Fruit fly (Drosophila melanogaster): Measurements from ENCODE around the gene CG3792.

Gene CG3792

DNA sequence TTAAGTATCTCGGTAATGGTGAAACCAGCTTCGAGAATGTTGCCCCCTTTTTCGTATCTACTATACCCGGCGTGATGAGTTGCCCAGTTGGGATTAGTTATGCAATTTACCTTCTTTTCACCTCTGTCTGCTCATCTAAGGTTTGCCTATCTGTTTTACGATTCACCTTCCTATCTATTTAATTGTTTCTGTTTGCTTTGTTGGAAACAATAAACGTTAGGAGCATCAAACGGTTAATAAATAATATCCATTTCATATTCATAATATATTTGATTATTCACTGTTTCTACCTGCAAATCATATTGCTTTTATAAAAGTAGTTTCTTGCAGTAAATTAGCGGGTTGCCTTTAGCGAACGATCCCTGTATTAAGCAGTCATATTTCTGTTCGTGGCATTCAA is 30.1 kb downstream of the CG3792 start (continued):
- TF ChIP-seq CG6683 (GFP tag; optimal IDR thresholded peaks at IDR 0.05) (no peak), CG11695 (GFP tag; IDR thresholded peaks at IDR 0.05) (0 out of 3 replicates have a peak, but pooled peaks have one; percentile 18), tio (GFP tag; optimal IDR thresholded peaks at IDR 0.05) (no peak), Nf-YB (GFP tag; optimal IDR thresholded peaks at IDR 0.05) (no peak), fd64A (GFP tag; optimal IDR thresholded peaks at IDR 0.05) (no peak), unpg (GFP tag; optimal IDR thresholded peaks at IDR 0.05) (no peak), tna (GFP tag; IDR thresholded peaks at IDR 0.05; ENCODE audit: partially characterized antibody) (no peak), CG1792 (GFP tag; optimal IDR thresholded peaks at IDR 0.05) (no peak), CG5245 (GFP tag; optimal IDR thresholded peaks at IDR 0.05) (no peak), bcd (GFP tag; optimal IDR thresholded peaks at IDR 0.05) (no peak), pb (GFP tag; optimal IDR thresholded peaks at IDR 0.05) (no peak), Fer3 (tag; optimal IDR thresholded peaks at IDR 0.05) (no peak), Jarid2 (GFP tag; optimal IDR thresholded peaks at IDR 0.05) (no peak), CG4360 (GFP tag; IDR thresholded peaks at IDR 0.05) (no peak), HmgD (GFP tag; optimal IDR thresholded peaks at IDR 0.05) (no peak), da (GFP tag; optimal IDR thresholded peaks at IDR 0.05) (no peak), CG34422 (GFP tag; IDR thresholded peaks at IDR 0.05) (no peak), dan (GFP tag; IDR thresholded peaks at IDR 0.05) (no peak), Fer2 (tag; optimal IDR thresholded peaks at IDR 0.05) (no peak), ara (GFP tag; IDR thresholded peaks at IDR 0.05) (no peak), CG7839 (tag; optimal IDR thresholded peaks at IDR 0.05) (no peak), CG34224 (GFP tag; IDR thresholded peaks at IDR 0.05; ENCODE audit: partially characterized antibody) (no peak), sim (GFP tag; IDR thresholded peaks at IDR 0.05) (no peak), CG10209 (GFP tag; optimal IDR thresholded peaks at IDR 0.05) (no peak), ssp (GFP tag; IDR thresholded peaks at IDR 0.05) (no peak), ci (GFP tag; IDR thresholded peaks at IDR 0.05) (no peak), fd96Cb (tag; optimal IDR thresholded peaks at IDR 0.05) (no peak), phol (tag; optimal IDR thresholded peaks at IDR 0.05) (no peak), disco-r (GFP tag; optimal IDR thresholded peaks at IDR 0.05) (no peak), vvl (GFP tag; IDR thresholded peaks at IDR 0.05) (no peak), CG9437 (GFP tag; optimal IDR thresholded peaks at IDR 0.05) (no peak), mld (GFP tag; IDR thresholded peaks at IDR 0.05; ENCODE audit: partially characterized antibody) (no peak), CG4424 (GFP tag; optimal IDR thresholded peaks at IDR 0.05) (no peak), caup (GFP tag; optimal IDR thresholded peaks at IDR 0.05; ENCODE audit: severe bottlenecking) (no peak), CG14860 (GFP tag; IDR thresholded peaks at IDR 0.05; ENCODE audit: partially characterized antibody) (no peak), Taf1 (GFP tag; IDR thresholded peaks at IDR 0.05) (no peak), klu (GFP tag; IDR thresholded peaks at IDR 0.05) (no peak), chif (GFP tag; optimal IDR thresholded peaks at IDR 0.05) (no peak), emc (GFP tag; optimal IDR thresholded peaks at IDR 0.05) (no peak), hb (GFP tag; IDR thresholded peaks at IDR 0.05; ENCODE audit: partially characterized antibody) (no peak), Nf-YC (tag; optimal IDR thresholded peaks at IDR 0.05) (no peak), grau (tag; optimal IDR thresholded peaks at IDR 0.05) (peak; percentile 65), wek (GFP tag; optimal IDR thresholded peaks at IDR 0.05) (no peak), luna (GFP tag; optimal IDR thresholded peaks at IDR 0.05) (no peak), sens (GFP tag) (peak; percentile 17), CG11504 (tag; optimal IDR thresholded peaks at IDR 0.05) (no peak), trh (GFP tag; optimal IDR thresholded peaks at IDR 0.05) (no peak), CG4617 (GFP tag; optimal IDR thresholded peaks at IDR 0.05; ENCODE audit: borderline replicate concordance) (no peak), gsb (GFP tag; IDR thresholded peaks at IDR 0.05) (no peak), gcm2 (GFP tag; optimal IDR thresholded peaks at IDR 0.05) (no peak), CG30403 (GFP tag; optimal IDR thresholded peaks at IDR 0.05) (no peak), CG15073 (GFP tag; optimal IDR thresholded peaks at IDR 0.05) (no peak)
